Worm (Caenorhabditis elegans): ENCODE data around the gene srab-10.
A peak's percentile ranks its signal among the peaks of the same experiment; 100 is the strongest.

- TF ChIP-seq nhr-90 (tag; optimal IDR thresholded peaks at IDR 0.05) (no peak), lsl-1 (GFP tag; optimal IDR thresholded peaks at IDR 0.05) (no peak), snpc-4 (GFP tag; optimal IDR thresholded peaks at IDR 0.05) (no peak), snpc-4 (tag; optimal IDR thresholded peaks at IDR 0.05) (peak in 1 of 4 experiments; percentile 53)
Observed at ce11 chrV:3100527-3100926, 43.9 kb downstream of the srab-10 start.

All from whole organism, young adult.